Fruit fly (Drosophila melanogaster) Kc167 (cell line): ENCODE results near the gene CG9641.

ENCODE experiments used
- Myc ChIP-seq: fragments of >200 bp; optimal IDR thresholded peaks from 2 replicates; lab custom pipeline; 2017; ENCODE audit warnings: missing external identifiers
- Sin3A ChIP-seq: fragments of >200 bp; optimal IDR thresholded peaks from 2 replicates; lab custom pipeline; 2018; ENCODE audit warnings: missing external identifiers
- h ChIP-seq: fragments of >200 bp; optimal IDR thresholded peaks from 3 replicates; lab custom pipeline; 2018; ENCODE audit warnings: missing external identifiers
- insv ChIP-seq: fragments of >200 bp; optimal IDR thresholded peaks from 3 replicates; lab custom pipeline; 2018; ENCODE audit warnings: missing external identifiers
- psq ChIP-seq: fragments of >200 bp; optimal IDR thresholded peaks from 2 replicates; lab custom pipeline; 2017; ENCODE audit warnings: missing external identifiers
- ttk ChIP-seq: sonication (Bioruptor generic); optimal IDR thresholded peaks from 2 replicates; lab custom pipeline; 2017; ENCODE audit warnings: missing external identifiers

dm6 chr2L:2954472-2954871 lies 22.2 kb downstream of the CG9641 start, which contains the start of gene Rbp9:
- TF ChIP-seq psq (lab: Kevin White, UChicago) (no peak), h (no peak), ttk (no peak), Sin3A (lab: Kevin White, UChicago) (no peak), insv (lab: Kevin White, UChicago) (no peak), Myc (no peak)
